Worm (Caenorhabditis elegans): ENCODE results near the gene ZK1193.2.

ce11 chrX:467338-467823, 41.9 kb upstream of the ZK1193.2 start:
- TF ChIP-seq ama-1 (optimal IDR thresholded peaks at IDR 0.05), result no peak
- no peak for TF ChIP-seq tra-4 (tag; optimal IDR thresholded peaks at IDR 0.05)
- no peak for TF ChIP-seq hmg-4 (GFP tag; optimal IDR thresholded peaks at IDR 0.05)
- TF ChIP-seq sea-1 (GFP tag; conservative IDR thresholded peaks at IDR 0.05), result no peak
- no peak for TF ChIP-seq flt-1 (GFP tag; IDR thresholded peaks at IDR 0.05)
- no peak for TF ChIP-seq F13C5.2 (tag; optimal IDR thresholded peaks at IDR 0.05)
- TF ChIP-seq ceh-36 (tag; optimal IDR thresholded peaks at IDR 0.05), result no peak
- TF ChIP-seq hmbx-1 (tag; optimal IDR thresholded peaks at IDR 0.05), result no peak
- TF ChIP-seq pes-1 (GFP tag; IDR thresholded peaks at IDR 0.05), result no peak
- no peak for TF ChIP-seq B0310.2 (tag; optimal IDR thresholded peaks at IDR 0.05)
- no peak for TF ChIP-seq aly-1 (tag; optimal IDR thresholded peaks at IDR 0.05)
- TF ChIP-seq ceh-13 (GFP tag; optimal IDR thresholded peaks at IDR 0.05), result no peak
